Worm (Caenorhabditis elegans) whole organism, L4 larva: ENCODE data around the gene nhr-129.

Experiments used
- T26A8.4 ChIP-seq: fragments of 200-800 bp; sonication (Bioruptor generic); IDR thresholded peaks from 2 replicates; pipeline ENCODE4 v1.3.6; 2022; ENCODE audit warnings: missing genetic modification characterization, missing compliant biosample characterization
- Y105C5A.15 ChIP-seq: fragments of 200-800 bp; sonication (Bioruptor generic); IDR thresholded peaks from 2 replicates; pipeline ENCODE4 v1.3.6; 2022; ENCODE audit warnings: missing genetic modification characterization, missing compliant biosample characterization
- Y5F2A.4 ChIP-seq: fragments of 200-800 bp; sonication (Bioruptor generic); optimal IDR thresholded peaks from 2 replicates; lab custom pipeline; 2018; ENCODE audit warnings: mild to moderate bottlenecking, missing genetic modification characterization, missing compliant biosample characterization
- ZK546.5 ChIP-seq, 2 experiments: sonication (generic microtip); optimal IDR thresholded peaks; 2 replicates each; lab custom pipeline; 2017; ENCODE audit warnings: missing biosample characterization in 2 of 2, missing genetic modification characterization in 2 of 2
- aly-2 ChIP-seq: sonication (generic microtip); optimal IDR thresholded peaks from 2 replicates; lab custom pipeline; 2018; ENCODE audit warnings: missing biosample characterization, missing genetic modification characterization
- ama-1 ChIP-seq: fragments of 150-350 bp; optimal IDR thresholded peaks from 2 replicates; lab custom pipeline; 2014; ENCODE audit warnings: inconsistent platforms, mixed read lengths
- ceh-20 ChIP-seq: fragments of 200-800 bp; sonication (Bioruptor generic); IDR thresholded peaks from 2 replicates; pipeline ENCODE4 v1.3.6; 2022; ENCODE audit warnings: missing genetic modification reagents, missing genetic modification characterization, missing compliant biosample characterization
- ceh-28 ChIP-seq: fragments of 150-350 bp; optimal IDR thresholded peaks from 2 replicates; lab custom pipeline; 2014; ENCODE audit warnings: missing biosample characterization, missing genetic modification reagents, missing genetic modification characterization
- ceh-82 ChIP-seq: sonication (generic microtip); optimal IDR thresholded peaks from 2 replicates; lab custom pipeline; 2017; ENCODE audit warnings: missing biosample characterization, missing genetic modification characterization
- ctbp-1 ChIP-seq: fragments of 200-800 bp; sonication (Bioruptor generic); IDR thresholded peaks from 2 replicates; pipeline ENCODE4 v1.3.6; 2022; ENCODE audit warnings: missing genetic modification reagents, missing genetic modification characterization, missing compliant biosample characterization
- daf-16 ChIP-seq, 3 experiments: sonication (generic microtip); optimal IDR thresholded peaks; 2 replicates each; lab custom pipeline; 2016 to 2017; ENCODE audit warnings: missing genetic modification characterization in 3 of 3, missing genetic modification reagents in 3 of 3, mild to moderate bottlenecking in 2 of 3, missing compliant biosample characterization in 2 of 3, missing biosample characterization in 1 of 3, moderate library complexity in 1 of 3
- daf-8 ChIP-seq: fragments of 200-800 bp; sonication (Bioruptor generic); IDR thresholded peaks from 2 replicates; pipeline ENCODE4 v1.3.6; 2022; ENCODE audit warnings: missing genetic modification characterization, missing compliant biosample characterization
- dmd-8 ChIP-seq: fragments of 200-800 bp; sonication (Bioruptor generic); IDR thresholded peaks from 2 replicates; pipeline ENCODE4 v1.3.6; 2022; ENCODE audit warnings: missing genetic modification characterization, missing compliant biosample characterization
- duxl-1 ChIP-seq: sonication (generic microtip); optimal IDR thresholded peaks from 2 replicates; lab custom pipeline; 2016; ENCODE audit warnings: mild to moderate bottlenecking, missing genetic modification characterization, moderate library complexity, missing compliant biosample characterization; ENCODE audit not compliant: poor library complexity
- dve-1 ChIP-seq: sonication (generic microtip); optimal IDR thresholded peaks from 2 replicates; lab custom pipeline; 2017; ENCODE audit warnings: antibody characterized with exemption, mild to moderate bottlenecking, missing genetic modification characterization, missing compliant biosample characterization; ENCODE audit not compliant: insufficient read depth
- fkh-10 ChIP-seq: fragments of 150-350 bp; optimal IDR thresholded peaks from 2 replicates; lab custom pipeline; 2014; ENCODE audit warnings: missing biosample characterization, missing genetic modification reagents, missing genetic modification characterization
- hif-1 ChIP-seq, 2 experiments: sonication (generic microtip); optimal IDR thresholded peaks; 2 replicates each; lab custom pipeline; 2016 to 2017; ENCODE audit warnings: missing compliant biosample characterization in 2 of 2, missing genetic modification characterization in 2 of 2, missing genetic modification reagents in 2 of 2, missing genotype in 2 of 2, mild to moderate bottlenecking in 1 of 2
- lim-7 ChIP-seq: fragments of 200-800 bp; sonication (Bioruptor generic); IDR thresholded peaks from 2 replicates; pipeline ENCODE4 v1.3.6; 2022; ENCODE audit warnings: missing genetic modification characterization, missing compliant biosample characterization
- lin-13 ChIP-seq: fragments of 150-350 bp; optimal IDR thresholded peaks from 2 replicates; lab custom pipeline; 2014; ENCODE audit warnings: missing biosample characterization, missing genetic modification reagents, missing genetic modification characterization
- lir-3 ChIP-seq: sonication (generic microtip); optimal IDR thresholded peaks from 2 replicates; lab custom pipeline; 2016; ENCODE audit warnings: mild to moderate bottlenecking, missing genetic modification characterization, missing compliant biosample characterization
- lsy-2 ChIP-seq, 2 experiments: fragments of 150-350 bp in 1 of 2; sonication (generic microtip) in 1 of 2; optimal IDR thresholded peaks; 2 replicates each; lab custom pipeline; 2014 to 2017; ENCODE audit warnings: missing biosample characterization in 2 of 2, missing genetic modification characterization in 2 of 2
- mdl-1 ChIP-seq, 2 experiments: fragments of 150-350 bp in 1 of 2; sonication (generic microtip) in 1 of 2; optimal IDR thresholded peaks; 2 replicates each; lab custom pipeline; 2014 to 2017; ENCODE audit warnings: missing biosample characterization in 2 of 2, missing genetic modification characterization in 2 of 2
- mdt-29 ChIP-seq: fragments of 200-800 bp; sonication (Bioruptor generic); IDR thresholded peaks from 2 replicates; pipeline ENCODE4 v1.3.6; 2022; ENCODE audit warnings: missing genetic modification reagents, missing genetic modification characterization, missing compliant biosample characterization
- mxl-3 ChIP-seq: fragments of 200-800 bp; sonication (Bioruptor generic); optimal IDR thresholded peaks from 2 replicates; lab custom pipeline; 2018; ENCODE audit warnings: mild to moderate bottlenecking, missing genetic modification characterization, missing compliant biosample characterization
- nhr-11 ChIP-seq: fragments of 150-350 bp; optimal IDR thresholded peaks from 2 replicates; lab custom pipeline; 2014; ENCODE audit warnings: missing biosample characterization, missing genetic modification characterization
- nhr-25 ChIP-seq: sonication (generic microtip); optimal IDR thresholded peaks from 2 replicates; lab custom pipeline; 2017; ENCODE audit warnings: missing genetic modification characterization, mild to moderate bottlenecking, missing compliant biosample characterization, antibody characterized with exemption, moderate library complexity, borderline replicate concordance; ENCODE audit not compliant: insufficient read depth
- nhr-28 ChIP-seq: fragments of 150-350 bp; optimal IDR thresholded peaks from 2 replicates; lab custom pipeline; 2014; ENCODE audit warnings: missing biosample characterization, missing genetic modification characterization
- nhr-48 ChIP-seq: sonication (generic microtip); optimal IDR thresholded peaks from 2 replicates; lab custom pipeline; 2016; ENCODE audit warnings: mild to moderate bottlenecking, missing genetic modification characterization, missing compliant biosample characterization
- php-3 ChIP-seq: fragments of 200-800 bp; sonication (Bioruptor generic); IDR thresholded peaks from 2 replicates; pipeline ENCODE4 v1.3.6; 2022; ENCODE audit warnings: missing genetic modification reagents, missing genetic modification characterization, missing compliant biosample characterization
- pqm-1 ChIP-seq: sonication (generic microtip); optimal IDR thresholded peaks from 2 replicates; lab custom pipeline; 2017; ENCODE audit warnings: missing biosample characterization, missing genetic modification characterization
- sdz-12 ChIP-seq: fragments of 200-800 bp; sonication (Bioruptor generic); optimal IDR thresholded peaks from 2 replicates; lab custom pipeline; 2018; ENCODE audit warnings: mild to moderate bottlenecking, missing genetic modification characterization, missing compliant biosample characterization
- set-16 ChIP-seq: fragments of 200-800 bp; sonication (Bioruptor generic); IDR thresholded peaks from 2 replicates; pipeline ENCODE4 v1.3.6; 2022; ENCODE audit warnings: missing genetic modification reagents, missing genetic modification characterization, missing compliant biosample characterization
- unc-130 ChIP-seq: sonication (generic microtip); optimal IDR thresholded peaks from 2 replicates; lab custom pipeline; 2016; ENCODE audit warnings: missing genetic modification reagents, missing genetic modification characterization, missing compliant biosample characterization
- unc-62 ChIP-seq, 3 experiments: fragments of 150-350 bp in 1 of 3; sonication (generic microtip); optimal IDR thresholded peaks in 2 of 3; peaks in 1 of 3; 1 replicate in 1 of 3; 2 replicates in 2 of 3; lab custom pipeline; 2014 to 2017; ENCODE audit warnings: missing biosample characterization in 3 of 3, missing genetic modification characterization in 3 of 3, missing genetic modification reagents in 3 of 3, missing genotype in 1 of 3
- vab-7 ChIP-seq: fragments of 200-800 bp; sonication (Bioruptor generic); IDR thresholded peaks from 2 replicates; pipeline ENCODE4 v1.3.6; 2022; ENCODE audit warnings: missing genetic modification reagents, missing genetic modification characterization, missing compliant biosample characterization
- zag-1 ChIP-seq: fragments of 150-350 bp; optimal IDR thresholded peaks from 2 replicates; lab custom pipeline; 2014; ENCODE audit warnings: missing biosample characterization, missing genetic modification characterization
- zip-2 ChIP-seq: fragments of 150-350 bp; optimal IDR thresholded peaks from 2 replicates; lab custom pipeline; 2014; ENCODE audit warnings: missing biosample characterization, missing genetic modification characterization
- ztf-7 ChIP-seq: fragments of 150-350 bp; optimal IDR thresholded peaks from 2 replicates; lab custom pipeline; 2014; ENCODE audit warnings: missing biosample characterization, missing genetic modification characterization

The nhr-129 gene

DNA sequence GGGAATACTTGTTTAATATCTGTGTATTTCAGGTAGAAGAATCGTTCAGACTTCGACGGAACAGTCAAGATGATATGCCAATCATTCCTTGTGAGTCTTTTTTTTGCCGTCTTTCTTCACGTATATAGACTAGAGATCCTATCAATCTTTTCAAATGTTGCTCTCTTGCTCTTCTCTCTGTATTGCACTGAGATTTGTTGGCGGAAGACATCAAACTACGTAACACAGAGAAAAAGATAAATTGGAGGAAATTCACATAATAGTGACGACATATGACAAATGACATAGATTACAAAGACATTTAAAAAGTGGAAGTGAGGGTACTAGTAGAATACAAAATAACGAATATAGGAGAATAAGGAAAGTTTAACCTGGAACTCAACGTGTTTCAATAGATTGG, 21.0 kb upstream of the nhr-129 start:
- TF ChIP-seq zip-2 = no peak
- no peak for TF ChIP-seq lir-3 (tag; lab: Kevin White, UChicago)
- TF ChIP-seq ama-1 = no peak
- TF ChIP-seq daf-8 (GFP tag; lab: Robert Waterston, UW) = no peak
- TF ChIP-seq aly-2 = no peak
- TF ChIP-seq ZK546.5 (tag; optimal IDR thresholded peaks at IDR 0.05; lab: Kevin White, UChicago) = no peak
- TF ChIP-seq hif-1 (tag; optimal IDR thresholded peaks at IDR 0.05; lab: Kevin White, UChicago) = no peak
- TF ChIP-seq mdt-29 (GFP tag; lab: Robert Waterston, UW) = no peak
- peak; percentile 71 for TF ChIP-seq ceh-20
- no peak for TF ChIP-seq nhr-48 (tag; lab: Kevin White, UChicago)
- TF ChIP-seq unc-62 (GFP tag; optimal IDR thresholded peaks at IDR 0.05 in 1 of 2; lab: Kevin White, UChicago) = peak in 1 of 2 experiments; percentile 99
- TF ChIP-seq unc-62 (tag; optimal IDR thresholded peaks at IDR 0.05; lab: Kevin White, UChicago) = no peak
- TF ChIP-seq lsy-2 (tag; optimal IDR thresholded peaks at IDR 0.05; lab: Kevin White, UChicago) = peak in 1 of 2 experiments; percentile 30
- TF ChIP-seq Y105C5A.15 = no peak
- no peak for TF ChIP-seq set-16 (GFP tag; lab: Robert Waterston, UW)
- TF ChIP-seq Y5F2A.4 (GFP tag; lab: Kevin White, UChicago) = no peak
- TF ChIP-seq lim-7 (GFP tag; lab: Robert Waterston, UW) = no peak
- TF ChIP-seq nhr-25 (tag; lab: Kevin White, UChicago) = no peak
- TF ChIP-seq T26A8.4 (GFP tag; lab: Robert Waterston, UW) = no peak
- TF ChIP-seq sdz-12 (GFP tag; lab: Kevin White, UChicago) = no peak
- no peak for TF ChIP-seq ztf-7 (tag; lab: Kevin White, UChicago)
- TF ChIP-seq mdl-1 (tag; optimal IDR thresholded peaks at IDR 0.05; lab: Kevin White, UChicago) = no peak
- no peak for TF ChIP-seq pqm-1

DNA sequence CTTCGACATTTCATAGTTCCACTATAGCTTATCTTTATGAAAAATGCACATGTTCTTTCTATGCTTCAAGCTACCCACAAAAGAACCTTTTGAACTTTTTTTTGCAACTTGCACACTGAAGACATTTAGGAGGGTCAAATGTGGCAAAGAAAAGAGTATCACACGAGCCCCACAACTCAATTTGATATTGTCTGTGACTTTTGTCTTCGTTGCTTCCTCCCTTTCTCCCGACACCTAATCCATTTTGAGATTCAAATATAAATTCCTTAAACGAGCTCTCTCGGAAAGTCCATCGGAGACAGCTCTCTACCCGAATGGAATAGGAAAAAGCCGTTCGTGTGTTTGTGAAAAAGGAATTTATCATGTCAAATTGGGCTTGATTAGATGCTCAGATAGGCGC, 19.5 kb upstream of the nhr-129 start:
- TF ChIP-seq Y5F2A.4 (GFP tag; lab: Kevin White, UChicago) = no peak
- no peak for TF ChIP-seq zag-1 (tag; lab: Kevin White, UChicago)
- no peak for TF ChIP-seq dve-1 (tag; lab: Kevin White, UChicago)
- TF ChIP-seq fkh-10 = peak; percentile 11
- TF ChIP-seq ceh-82 = no peak

DNA sequence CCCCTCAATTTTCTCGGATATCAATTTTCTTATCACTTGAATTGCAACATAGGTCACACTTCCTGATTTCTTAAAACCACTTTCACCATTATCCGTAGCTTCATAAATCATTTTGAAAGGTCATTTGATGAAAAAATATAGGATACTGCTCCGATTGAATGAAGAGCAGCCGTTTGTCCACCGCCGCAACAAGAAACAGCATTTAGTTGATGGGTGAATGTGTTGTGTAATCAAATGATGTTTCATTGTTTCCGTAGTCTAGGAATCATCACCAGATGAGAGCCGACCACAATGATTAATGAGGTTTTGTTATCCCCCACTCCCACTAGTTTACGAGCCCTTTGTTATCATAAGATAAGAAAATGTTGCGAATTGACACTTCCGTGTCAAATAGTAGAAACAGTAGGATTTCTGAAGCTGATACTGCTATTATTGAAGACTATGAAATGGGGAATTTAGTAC, 15.1 kb upstream of the nhr-129 start, which contains the start of gene twk-43:
twk-43 (plus strand) TSS at position 412 of the 462 bp plus-strand sequence.
- no peak for TF ChIP-seq unc-130 (GFP tag; lab: Kevin White, UChicago)
- peak in 1 of 2 experiments; percentile 44 for TF ChIP-seq daf-16 (GFP tag; optimal IDR thresholded peaks at IDR 0.05; lab: Kevin White, UChicago)
- TF ChIP-seq daf-16 (tag; optimal IDR thresholded peaks at IDR 0.05; lab: Kevin White, UChicago) = no peak
- TF ChIP-seq php-3 (GFP tag; lab: Robert Waterston, UW) = 0 out of 2 replicates have a peak, but pooled peaks have one; percentile 37
- no peak for TF ChIP-seq lin-13 (GFP tag; lab: Kevin White, UChicago)
- no peak for TF ChIP-seq mdl-1 (tag; optimal IDR thresholded peaks at IDR 0.05; lab: Kevin White, UChicago)
- TF ChIP-seq ceh-28 (tag; lab: Kevin White, UChicago) = no peak
- TF ChIP-seq unc-62 (GFP tag; optimal IDR thresholded peaks at IDR 0.05 in 1 of 2; lab: Kevin White, UChicago) = peak in 1 of 2 experiments; percentile 78
- TF ChIP-seq unc-62 (tag; optimal IDR thresholded peaks at IDR 0.05; lab: Kevin White, UChicago) = no peak
- TF ChIP-seq dmd-8 = no peak
- TF ChIP-seq duxl-1 (tag; lab: Kevin White, UChicago) = no peak
- TF ChIP-seq nhr-11 (tag; lab: Kevin White, UChicago) = peak; percentile 26
- no peak for TF ChIP-seq mxl-3 (GFP tag; lab: Kevin White, UChicago)
- no peak for TF ChIP-seq nhr-28 (tag; lab: Kevin White, UChicago)
- no peak for TF ChIP-seq ctbp-1
- no peak for TF ChIP-seq vab-7 (GFP tag; lab: Robert Waterston, UW)
